Worm (Caenorhabditis elegans): ENCODE data around the gene tsp-17.

ce11 chrX:3689802-3690201, 8.8 kb downstream of the tsp-17 start:
- TF ChIP-seq ceh-82 (tag; optimal IDR thresholded peaks at IDR 0.05) (no peak), R02D3.7 (tag; optimal IDR thresholded peaks at IDR 0.05) (no peak), egl-27 (tag; optimal IDR thresholded peaks at IDR 0.05) (no peak), unc-39 (tag; optimal IDR thresholded peaks at IDR 0.05) (no peak), lin-13 (GFP tag; optimal IDR thresholded peaks at IDR 0.05) (no peak), elt-1 (tag; optimal IDR thresholded peaks at IDR 0.05) (no peak), elt-3 (tag; optimal IDR thresholded peaks at IDR 0.05) (no peak), nhr-10 (tag; optimal IDR thresholded peaks at IDR 0.05) (no peak), nhr-237 (tag; optimal IDR thresholded peaks at IDR 0.05) (no peak), nhr-23 (tag; optimal IDR thresholded peaks at IDR 0.05) (no peak), unc-62 (GFP tag; optimal IDR thresholded peaks at IDR 0.05) (no peak), mab-5 (tag; optimal IDR thresholded peaks at IDR 0.05) (no peak), F13H6.1 (tag; optimal IDR thresholded peaks at IDR 0.05) (no peak)
